Worm (Caenorhabditis elegans) whole organism, L4/young adult: ENCODE measurements around the gene T25B9.5.

Experiments used
- W03F9.2 ChIP-seq: fragments of 150-350 bp; optimal IDR thresholded peaks from 2 replicates; lab custom pipeline; 2014; ENCODE audit warnings: missing biosample characterization, missing genetic modification characterization
- dao-5 ChIP-seq: sonication (generic microtip); optimal IDR thresholded peaks from 2 replicates; lab custom pipeline; 2016; ENCODE audit warnings: missing genotype, missing genetic modification characterization, moderate library complexity, missing compliant biosample characterization
- him-1 ChIP-seq: sonication (generic microtip); optimal IDR thresholded peaks from 2 replicates; lab custom pipeline; 2016; ENCODE audit warnings: missing genotype, missing genetic modification reagents, missing genetic modification characterization, missing compliant biosample characterization

DNA sequence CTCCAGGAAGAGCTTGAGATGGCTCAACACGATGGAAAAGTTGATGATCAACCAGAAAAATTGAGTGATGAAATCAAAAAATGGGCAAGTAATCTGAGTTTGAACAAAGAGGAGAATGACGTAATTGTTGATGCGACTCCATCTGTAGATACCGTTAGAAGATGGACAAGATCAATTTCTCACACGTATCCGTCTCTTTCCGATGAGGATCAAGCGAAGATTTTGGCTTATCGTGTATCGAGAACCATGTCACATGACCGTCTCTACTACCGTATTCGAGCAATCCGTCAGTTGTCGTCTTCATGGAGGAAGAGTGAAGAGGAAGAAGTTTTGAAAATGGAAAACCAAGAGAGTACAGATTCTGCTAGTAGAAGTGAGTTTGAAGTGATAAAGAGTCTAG lies 36.5 kb downstream of the T25B9.5 start:
- TF ChIP-seq W03F9.2 (tag; lab: Kevin White, UChicago) (no peak), him-1 (tag; lab: Kevin White, UChicago) (no peak), dao-5 (tag; lab: Kevin White, UChicago) (no peak)
